Fruit fly (Drosophila melanogaster): ENCODE measurements around the gene Clp.

Gene Clp

DNA sequence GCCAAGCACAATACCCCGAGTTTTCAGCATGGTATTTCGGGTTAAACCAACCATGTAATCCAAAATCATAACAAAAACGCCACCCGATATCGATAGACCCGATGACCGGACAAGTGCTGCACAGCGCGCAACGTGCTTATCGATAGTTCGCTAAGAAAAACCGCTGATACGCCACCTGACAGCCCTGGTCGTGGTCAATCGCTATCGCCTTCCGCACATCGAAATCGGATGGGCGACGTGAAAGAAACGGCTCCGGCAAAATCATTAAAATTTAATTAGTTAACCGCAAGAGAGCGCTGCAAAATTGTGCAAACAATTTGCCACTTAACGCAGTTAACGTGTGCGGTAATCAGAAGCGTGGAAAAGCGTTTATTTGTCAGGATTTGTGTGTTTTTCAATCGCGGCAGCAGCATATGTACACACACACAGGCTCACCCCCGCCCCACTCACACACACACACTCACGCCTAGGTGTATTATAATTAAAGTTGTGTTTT lies 6.1 kb downstream of the Clp start, which contains the start of the genes CG3862 and dock:
Gene CG3862, minus strand, starts transcription at position 94 of the 496 bp plus-strand sequence.
Gene dock, plus strand, starts transcription at position 202 of the 496 bp plus-strand sequence.
- TF ChIP-seq noc (tag; optimal IDR thresholded peaks at IDR 0.05), result peak; percentile 81

DNA sequence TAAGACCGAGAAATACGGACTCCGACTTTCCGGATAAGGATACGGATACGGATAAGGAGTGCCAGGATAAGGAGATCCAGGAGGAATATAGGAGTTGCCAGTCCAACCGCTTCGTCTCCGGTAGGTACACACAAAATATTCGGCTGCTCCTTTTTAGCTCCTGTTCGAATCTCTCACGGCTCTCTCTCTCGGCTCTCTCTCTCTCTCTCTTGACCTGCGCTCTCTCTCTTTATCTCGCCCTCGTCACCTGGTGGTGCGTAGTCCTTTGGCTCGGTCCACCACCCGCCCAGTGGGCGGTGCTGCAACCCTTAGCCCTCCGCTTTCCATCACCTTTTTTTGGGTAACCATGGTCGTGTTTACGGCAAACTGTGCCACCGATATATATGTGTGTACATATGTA lies 6.6 kb downstream of the Clp start:
- no peak for TF ChIP-seq noc (tag; optimal IDR thresholded peaks at IDR 0.05)

DNA sequence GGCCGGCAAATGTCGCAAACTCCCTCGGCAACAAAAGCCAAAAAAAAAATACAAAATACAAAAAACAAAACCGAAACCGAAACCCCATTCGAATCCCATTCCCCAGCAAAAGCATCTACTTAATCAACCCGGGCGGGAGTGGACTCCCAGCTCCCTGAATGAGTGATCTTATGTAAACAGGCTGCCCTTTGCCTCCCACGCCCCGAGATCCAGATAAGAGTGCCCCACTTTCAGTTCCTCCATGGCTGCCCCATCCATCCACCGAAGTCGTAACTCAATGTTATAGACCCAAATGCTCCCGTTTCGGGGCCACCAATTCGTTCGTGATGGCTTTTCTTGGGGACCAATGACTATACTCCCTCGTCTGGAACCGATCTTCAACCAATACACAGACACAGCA lies 7.3 kb downstream of the Clp start:
- TF ChIP-seq noc (tag; optimal IDR thresholded peaks at IDR 0.05), result no peak

DNA sequence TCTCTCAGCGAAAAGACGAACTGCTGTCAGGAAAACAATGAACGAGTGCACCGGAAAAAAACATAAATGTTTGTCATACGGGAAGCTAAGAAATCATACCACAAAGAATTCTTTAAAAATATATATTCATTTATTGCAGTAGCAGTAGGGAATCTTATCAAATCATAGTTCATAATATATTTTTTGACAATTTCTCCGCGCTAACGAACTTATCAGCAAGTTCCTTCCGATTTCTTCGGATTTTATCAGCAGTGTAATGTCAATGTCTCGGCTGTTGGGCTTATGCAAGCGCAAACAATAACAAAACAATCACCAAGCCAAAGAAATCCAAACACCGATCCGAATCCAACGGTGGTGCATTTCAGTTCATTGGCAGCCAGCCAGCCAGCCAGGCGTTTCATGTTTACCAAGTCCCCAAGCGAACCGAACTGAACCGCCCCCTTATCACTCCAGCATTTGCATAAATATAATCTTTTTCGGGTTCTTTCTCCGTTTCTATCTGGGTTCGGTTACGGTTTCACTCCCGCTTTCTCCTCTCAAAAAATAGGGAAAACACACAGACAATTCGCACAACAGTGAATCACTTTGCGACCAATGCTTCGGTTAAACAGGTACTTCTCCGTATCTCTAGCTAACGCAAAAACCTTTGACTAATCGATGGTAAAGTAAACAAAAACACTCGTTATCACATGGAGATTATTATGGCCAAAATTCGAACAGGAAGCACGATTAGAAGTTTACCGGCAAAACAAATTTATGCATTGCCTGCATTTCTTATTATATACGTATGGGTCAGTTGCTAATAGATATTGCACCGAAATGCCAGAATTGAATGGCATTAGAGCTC lies 8.0 kb downstream of the Clp start:
- TF ChIP-seq noc (tag; optimal IDR thresholded peaks at IDR 0.05), result no peak

DNA sequence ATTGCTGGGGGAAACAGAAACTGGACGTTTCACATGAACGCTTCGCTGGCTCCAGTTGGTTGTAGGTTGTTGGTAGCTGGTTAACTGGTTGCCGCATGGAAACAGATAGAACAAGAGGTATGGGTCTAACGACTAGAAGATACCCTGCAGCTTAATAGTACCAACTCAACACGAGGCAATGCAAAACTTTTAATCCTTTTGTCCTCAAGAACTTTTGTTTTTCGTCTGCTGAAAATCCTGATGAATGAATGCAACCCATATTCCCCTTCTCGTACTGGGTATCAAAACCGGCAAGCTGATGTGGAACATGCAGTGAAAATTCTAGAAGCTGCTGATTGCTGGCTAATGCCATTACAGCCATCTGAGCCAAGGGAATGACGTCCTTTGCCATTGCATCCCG lies 18.2 kb downstream of the Clp start:
- TF ChIP-seq noc (tag; optimal IDR thresholded peaks at IDR 0.05), result no peak

DNA sequence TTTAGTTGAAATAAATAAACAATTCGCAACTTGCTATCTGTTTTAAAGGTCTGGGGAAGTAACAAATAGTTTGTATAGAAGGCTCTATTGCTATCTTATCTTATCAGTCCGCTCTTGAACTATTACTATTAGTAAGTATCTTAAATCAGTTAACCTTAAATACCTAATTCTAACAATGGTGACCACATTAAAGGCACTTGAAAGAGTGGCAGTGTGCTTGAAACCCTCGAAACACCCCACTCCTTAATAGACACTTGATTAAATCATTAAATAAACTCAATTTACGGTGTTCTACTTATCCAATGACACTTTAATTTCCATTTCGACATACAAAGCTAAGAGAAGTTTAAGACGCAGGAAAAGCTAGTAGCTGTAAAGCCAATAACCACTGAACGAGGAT lies 19.0 kb downstream of the Clp start:
- peak; percentile 67 for TF ChIP-seq noc (tag; optimal IDR thresholded peaks at IDR 0.05)

DNA sequence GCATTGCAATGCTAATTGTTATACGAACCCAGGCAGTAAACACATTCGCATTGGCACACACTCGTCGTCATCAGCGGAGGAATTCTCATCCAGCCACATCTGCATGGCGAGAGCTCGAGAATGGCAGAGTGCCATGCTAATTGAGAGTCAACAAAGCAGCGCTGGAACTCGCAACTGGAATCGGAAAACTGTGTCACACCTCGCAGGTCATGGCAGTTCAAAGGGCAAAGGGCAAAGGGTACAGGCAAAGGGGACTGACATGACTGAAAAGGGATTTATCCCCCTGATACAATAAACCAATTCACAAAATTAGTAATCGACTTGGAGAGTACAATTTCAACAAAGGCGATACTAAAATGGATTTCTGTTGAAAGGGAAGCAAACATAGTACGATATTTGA lies 20.3 kb downstream of the Clp start:
- TF ChIP-seq noc (tag; optimal IDR thresholded peaks at IDR 0.05), result no peak

DNA sequence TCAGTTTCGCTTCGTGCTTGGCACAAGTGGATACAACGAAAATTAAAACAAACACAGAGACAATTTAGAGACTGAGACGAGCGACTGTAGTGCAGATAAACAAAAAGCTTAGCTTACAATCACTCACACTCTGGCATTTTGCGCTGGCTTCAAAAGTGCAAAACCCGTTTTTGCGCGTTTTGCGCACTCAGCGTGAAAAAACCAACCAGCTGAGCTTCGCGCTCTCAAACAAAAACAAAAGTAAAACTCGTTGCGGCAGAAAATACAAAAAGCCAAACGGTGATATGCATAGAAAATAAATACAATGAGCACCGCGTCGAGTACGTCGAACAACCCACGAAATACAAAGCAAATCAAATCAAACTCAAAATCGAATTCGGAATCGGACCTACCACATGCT lies 21.0 kb downstream of the Clp start:
- no peak for TF ChIP-seq noc (tag; optimal IDR thresholded peaks at IDR 0.05)

DNA sequence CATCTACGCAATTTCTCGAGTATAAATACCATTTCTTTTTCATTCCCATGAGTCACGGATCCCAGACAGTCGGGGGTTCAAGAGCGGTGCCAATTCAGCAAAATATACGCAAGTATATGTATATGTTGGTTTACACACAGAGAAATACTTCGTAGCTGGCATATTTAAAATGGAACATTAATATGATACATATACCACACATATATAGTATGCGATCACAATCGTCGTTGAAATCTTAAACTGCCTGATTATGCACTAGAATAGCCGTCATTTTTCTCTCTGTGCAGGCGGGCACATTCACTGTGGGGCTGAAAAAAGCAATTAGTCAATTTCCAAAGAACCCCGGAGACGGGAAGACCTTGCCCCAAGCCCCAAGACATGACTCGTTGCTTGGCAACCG lies 21.9 kb downstream of the Clp start:
- TF ChIP-seq noc (tag; optimal IDR thresholded peaks at IDR 0.05), result peak; percentile 84

DNA sequence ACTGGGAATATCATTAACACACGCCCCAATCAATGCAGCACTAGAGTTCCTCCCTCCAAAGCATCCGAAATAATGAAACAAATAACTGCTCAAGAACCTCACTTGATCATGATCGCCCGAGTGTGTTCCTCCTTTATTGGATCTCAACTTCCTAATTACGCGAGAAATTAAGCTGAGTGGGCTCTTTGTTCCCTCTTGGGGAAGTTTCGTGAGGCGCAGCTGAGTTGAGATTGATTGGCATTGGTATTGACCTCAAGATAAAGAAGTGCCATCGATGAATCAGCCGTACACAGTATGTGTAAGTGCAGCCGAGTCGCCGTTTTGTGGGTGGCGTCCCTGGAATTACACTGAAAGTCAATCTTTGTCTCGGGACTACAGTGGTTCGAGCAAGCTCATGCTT lies 23.1 kb downstream of the Clp start:
- no peak for TF ChIP-seq noc (tag; optimal IDR thresholded peaks at IDR 0.05)

DNA sequence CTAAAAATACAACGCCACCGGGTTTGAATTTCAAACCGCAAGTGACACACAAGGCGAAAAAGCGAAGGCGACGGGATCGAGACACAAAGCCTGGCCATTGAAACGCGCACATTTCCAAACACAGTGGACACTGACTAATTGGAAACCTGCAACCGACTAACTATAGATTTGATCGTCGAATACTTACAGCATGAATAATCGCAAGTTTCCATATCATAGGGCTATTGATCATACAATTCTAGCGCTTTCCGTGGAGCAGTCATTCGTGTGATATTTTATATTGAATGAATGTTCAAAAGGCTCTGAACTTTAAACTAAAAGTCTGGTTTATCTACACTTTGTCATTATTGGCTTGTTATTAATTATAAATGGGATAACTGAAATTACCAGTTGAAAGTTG lies 23.5 kb downstream of the Clp start:
- no peak for TF ChIP-seq noc (tag; optimal IDR thresholded peaks at IDR 0.05)

DNA sequence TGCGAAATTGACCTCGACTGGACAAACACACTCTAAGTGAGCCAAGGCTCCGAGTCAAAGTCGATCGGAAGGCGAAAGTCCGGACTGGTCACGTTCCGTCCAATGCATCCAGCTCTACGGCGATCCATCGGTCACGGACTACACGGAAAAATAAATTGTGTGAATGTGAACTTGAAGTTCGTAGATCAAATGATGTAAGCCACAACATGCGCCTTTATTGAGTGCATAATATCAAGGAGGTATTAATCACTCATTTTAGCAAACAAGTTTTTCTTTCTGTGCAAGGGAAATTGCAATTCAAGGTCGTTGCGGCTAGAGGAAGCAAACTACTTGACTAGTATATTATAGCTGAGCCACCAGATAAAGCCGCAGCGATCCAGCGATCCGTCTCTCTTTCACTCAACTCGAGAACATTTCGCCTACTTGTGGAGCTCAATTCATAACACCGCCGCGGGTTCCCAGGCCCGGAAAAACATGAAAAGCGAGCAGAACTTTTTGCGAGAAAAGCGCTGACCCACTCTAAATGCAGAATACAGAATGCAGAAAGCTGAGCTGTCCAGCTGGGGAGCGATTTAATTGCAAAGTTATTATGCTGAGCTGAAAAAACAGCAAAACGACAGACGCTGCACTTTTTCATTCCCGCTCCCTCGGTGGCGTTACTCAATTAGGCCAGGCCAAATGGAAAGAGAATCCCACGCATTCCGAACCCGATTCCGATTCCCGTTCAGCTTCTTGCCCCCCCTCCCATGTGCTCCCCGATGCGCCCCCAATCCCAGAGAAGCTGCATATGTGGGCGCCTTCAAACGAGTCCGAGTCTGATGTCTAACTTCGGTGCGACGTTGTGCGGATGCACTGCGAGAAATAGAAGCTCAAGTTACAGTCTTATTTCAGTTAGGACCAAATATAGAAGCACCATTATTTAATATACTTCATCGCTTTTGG lies 24.4 kb downstream of the Clp start:
- TF ChIP-seq noc (tag; optimal IDR thresholded peaks at IDR 0.05), result no peak

DNA sequence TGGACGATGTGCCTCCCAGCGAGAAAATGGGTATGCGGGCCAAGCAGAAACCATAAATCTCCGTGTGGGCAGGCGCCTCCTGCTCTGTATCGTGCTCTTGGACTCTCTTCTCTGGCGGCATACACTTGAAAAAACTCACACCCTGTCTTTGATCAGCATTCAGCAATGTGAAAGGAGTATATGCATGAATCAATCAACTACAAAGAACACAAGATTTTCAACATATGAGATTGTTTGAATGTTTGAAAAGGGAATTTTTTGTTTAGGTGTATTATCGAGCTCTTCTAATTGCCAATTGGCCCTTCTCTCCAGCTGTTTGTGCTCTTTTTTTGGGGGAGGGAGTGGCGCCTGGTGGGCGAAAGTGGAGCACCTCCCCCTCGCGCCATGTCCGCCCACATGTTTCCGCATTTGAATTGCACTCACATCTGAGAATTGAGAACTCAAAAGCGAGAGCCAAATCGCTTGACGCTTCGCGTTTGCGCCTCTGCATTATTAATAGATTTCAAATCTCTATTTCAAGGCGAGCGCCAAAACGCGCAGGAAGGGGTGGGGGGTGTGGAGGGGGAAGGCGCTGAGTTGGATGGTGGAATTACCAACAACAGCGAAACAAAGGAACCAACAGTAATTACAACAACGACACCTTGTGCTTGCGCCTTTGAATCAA lies 25.7 kb downstream of the Clp start:
- peak; percentile 45 for TF ChIP-seq noc (tag; optimal IDR thresholded peaks at IDR 0.05)

DNA sequence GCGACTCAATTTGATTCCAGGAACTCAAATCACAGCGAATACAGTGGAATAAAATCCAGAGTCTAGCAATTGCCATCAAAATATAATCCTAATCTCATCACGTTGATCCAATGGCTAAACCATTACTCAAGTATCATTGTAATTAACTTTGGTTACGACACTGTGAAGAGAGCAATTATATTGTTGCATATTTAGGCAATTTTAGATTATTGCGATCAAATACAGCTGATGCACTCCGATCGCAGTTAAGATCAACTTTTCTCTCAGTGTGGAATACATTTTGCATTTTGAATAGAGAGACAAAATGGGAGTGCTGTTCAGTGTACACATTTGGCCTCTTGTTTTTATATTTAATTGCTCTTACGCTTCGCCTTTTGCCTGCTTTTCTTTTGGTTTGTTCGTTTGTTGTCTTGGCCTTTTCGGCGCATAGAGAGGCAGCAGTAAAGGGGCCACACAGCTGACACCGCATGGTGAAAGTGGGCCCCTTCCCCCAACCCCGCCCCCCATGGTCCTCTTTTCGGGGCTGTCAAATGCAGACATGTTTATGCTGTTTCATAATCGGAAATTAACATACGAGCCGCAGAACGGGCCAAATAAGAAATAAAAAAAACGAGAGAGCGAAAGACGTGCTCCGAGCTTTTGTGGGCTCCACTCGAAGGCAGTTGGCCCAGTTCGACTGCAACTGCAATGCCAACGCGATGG lies 26.6 kb downstream of the Clp start:
- TF ChIP-seq noc (tag; optimal IDR thresholded peaks at IDR 0.05), result peak; percentile 38
